Worm (Caenorhabditis elegans) whole organism, L2 larva: ENCODE measurements around the gene C15F1.8.

ENCODE experiments used
- alr-1 ChIP-seq: fragments of 150-350 bp; optimal IDR thresholded peaks from 2 replicates; lab custom pipeline; 2014; ENCODE audit warnings: missing biosample characterization, missing genetic modification characterization
- ama-1 ChIP-seq: fragments of 150-350 bp; optimal IDR thresholded peaks from 2 replicates; lab custom pipeline; 2018; ENCODE audit warnings: inconsistent platforms
- dmd-4 ChIP-seq: sonication (generic microtip); optimal IDR thresholded peaks from 2 replicates; lab custom pipeline; 2017; ENCODE audit warnings: missing biosample characterization, missing genetic modification characterization
- elt-1 ChIP-seq: fragments of 150-350 bp; optimal IDR thresholded peaks from 2 replicates; lab custom pipeline; 2014; ENCODE audit warnings: missing biosample characterization, missing genetic modification characterization
- lin-13 ChIP-seq: fragments of 150-350 bp; optimal IDR thresholded peaks from 2 replicates; lab custom pipeline; 2014; ENCODE audit warnings: missing biosample characterization, missing genetic modification reagents, missing genetic modification characterization
- lin-39 ChIP-seq: fragments of 150-350 bp; optimal IDR thresholded peaks from 2 replicates; lab custom pipeline; 2014; ENCODE audit warnings: missing biosample characterization, missing genetic modification reagents, missing genetic modification characterization
- lsy-2 ChIP-seq, 2 experiments: fragments of 150-350 bp in 1 of 2; sonication (generic microtip) in 1 of 2; optimal IDR thresholded peaks; 2 replicates each; lab custom pipeline; 2014 to 2017; ENCODE audit warnings: missing biosample characterization in 2 of 2, missing genetic modification characterization in 2 of 2
- nhr-11 ChIP-seq: fragments of 150-350 bp; optimal IDR thresholded peaks from 2 replicates; lab custom pipeline; 2014; ENCODE audit warnings: missing biosample characterization, missing genetic modification characterization
- nhr-129 ChIP-seq: fragments of 150-350 bp; optimal IDR thresholded peaks from 2 replicates; lab custom pipeline; 2014; ENCODE audit warnings: missing biosample characterization, missing genetic modification characterization
- nhr-23 ChIP-seq: fragments of 150-350 bp; optimal IDR thresholded peaks from 2 replicates; lab custom pipeline; 2014; ENCODE audit warnings: missing biosample characterization, missing genetic modification reagents, missing genetic modification characterization
- nhr-237 ChIP-seq: fragments of 150-350 bp; optimal IDR thresholded peaks from 2 replicates; lab custom pipeline; 2014; ENCODE audit warnings: missing biosample characterization, missing genetic modification characterization
- unc-55 ChIP-seq: fragments of 150-350 bp; sonication (generic microtip); optimal IDR thresholded peaks from 3 replicates; lab custom pipeline; 2014; ENCODE audit warnings: missing biosample characterization, missing genetic modification reagents, missing genetic modification characterization

DNA sequence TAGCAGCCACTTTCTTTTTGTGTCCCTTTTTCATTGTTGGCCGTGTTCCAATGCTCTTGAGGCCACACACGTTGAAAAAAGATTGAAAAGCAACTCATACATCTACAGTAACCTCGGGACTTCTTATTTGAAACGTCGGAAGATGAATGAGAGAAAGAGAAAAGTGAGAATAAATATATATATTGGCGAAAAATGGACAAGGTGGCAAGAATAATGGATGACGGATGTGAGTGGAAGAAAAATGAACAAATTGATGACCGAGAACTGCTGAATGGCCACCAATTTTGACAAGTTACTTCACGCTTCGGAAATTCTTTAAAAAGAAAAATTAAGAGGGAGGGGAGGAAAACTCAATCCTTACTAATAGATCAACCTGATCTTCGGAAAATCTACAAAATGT is 19.5 kb downstream of the C15F1.8 start:
- TF ChIP-seq ama-1 (lab: Kevin White, UChicago), result no peak
- TF ChIP-seq elt-1, result no peak
- TF ChIP-seq dmd-4 (tag; lab: Kevin White, UChicago), result no peak
- TF ChIP-seq lsy-2 (tag; optimal IDR thresholded peaks at IDR 0.05; lab: Kevin White, UChicago), result no peak
- TF ChIP-seq nhr-11 (tag; lab: Kevin White, UChicago), result no peak
- no peak for TF ChIP-seq nhr-129
- TF ChIP-seq nhr-237 (tag; lab: Kevin White, UChicago), result no peak
- no peak for TF ChIP-seq lin-13 (GFP tag; lab: Kevin White, UChicago)
- no peak for TF ChIP-seq alr-1 (tag; lab: Kevin White, UChicago)
- TF ChIP-seq lin-39 (tag; lab: Kevin White, UChicago), result no peak
- no peak for TF ChIP-seq unc-55 (GFP tag; lab: Kevin White, UChicago)
- no peak for TF ChIP-seq nhr-23 (tag; lab: Kevin White, UChicago)
